Fruit fly (Drosophila melanogaster): ENCODE results near the gene CG11590.

DNA sequence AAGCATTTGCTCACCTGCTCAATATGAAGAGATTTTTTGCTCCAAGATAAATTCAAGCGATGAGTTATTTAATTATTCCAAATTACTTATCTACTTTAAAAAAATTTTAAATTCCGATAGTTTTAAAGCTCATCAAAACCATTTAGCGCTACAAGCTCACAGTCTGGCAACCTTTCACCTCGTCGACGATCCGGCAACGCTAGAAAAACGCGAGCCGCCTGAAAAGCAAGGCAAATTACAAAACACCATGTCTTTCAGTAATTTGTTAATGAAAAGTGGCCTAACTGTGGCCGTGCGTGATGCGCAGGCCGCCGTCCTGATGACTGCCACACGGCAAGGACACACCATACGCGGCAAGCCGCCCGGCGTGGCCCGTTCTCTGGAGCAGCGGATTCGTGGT, 26.1 kb downstream of the CG11590 start, which contains the start of gene mRpL38:
- TF ChIP-seq CG8478 (optimal IDR thresholded peaks at IDR 0.05), result no peak
- TF ChIP-seq CTCF (optimal IDR thresholded peaks at IDR 0.05), result no peak

Data from S2 (cell line).